Fruit fly (Drosophila melanogaster) whole organism, embryonic: ENCODE measurements around the gene CG14971.

Experiments used
- Ada2b ChIP-seq: fragments of 200-800 bp; sonication (Bioruptor generic); IDR thresholded peaks from 2 replicates; pipeline ENCODE4 v1.3.6; 2022; ENCODE audit warnings: missing biosample characterization, missing genetic modification characterization
- Asciz ChIP-seq: fragments of 200-800 bp; sonication (Bioruptor generic); optimal IDR thresholded peaks from 2 replicates; lab custom pipeline; 2017; ENCODE audit warnings: missing biosample characterization, mild to moderate bottlenecking, missing genetic modification characterization, missing genetic modification reagents
- CG10321 ChIP-seq: fragments of 200-800 bp; sonication (Bioruptor generic); IDR thresholded peaks from 2 replicates; pipeline ENCODE4 v1.3.6; 2022; ENCODE audit warnings: missing biosample characterization, missing genetic modification characterization
- CG10565 ChIP-seq: fragments of 200-800 bp; sonication (Bioruptor generic); optimal IDR thresholded peaks from 3 replicates; lab custom pipeline; 2016; ENCODE audit warnings: missing biosample characterization, mild to moderate bottlenecking, missing genetic modification characterization
- CG10654 ChIP-seq: fragments of 200-800 bp; sonication (Bioruptor generic); optimal IDR thresholded peaks from 2 replicates; lab custom pipeline; 2016; ENCODE audit warnings: missing biosample characterization, missing genetic modification characterization
- CG11723 ChIP-seq: fragments of 200-800 bp; sonication (Bioruptor generic); optimal IDR thresholded peaks from 2 replicates; lab custom pipeline; 2017; ENCODE audit warnings: missing biosample characterization, mild to moderate bottlenecking, missing genetic modification characterization
- CG13287 ChIP-seq: fragments of 200-800 bp; sonication (Bioruptor generic); IDR thresholded peaks from 2 replicates; pipeline ENCODE4 v1.3.6; 2022; ENCODE audit warnings: missing biosample characterization, missing genetic modification characterization; ENCODE audit not compliant: partially characterized antibody
- CG15601 ChIP-seq: fragments of 200-800 bp; sonication (Bioruptor generic); optimal IDR thresholded peaks from 3 replicates; lab custom pipeline; 2019; ENCODE audit warnings: missing biosample characterization, mild to moderate bottlenecking, missing genetic modification characterization, moderate library complexity
- CG16815 ChIP-seq: fragments of 200-800 bp; sonication (Bioruptor generic); optimal IDR thresholded peaks from 3 replicates; lab custom pipeline; 2017; ENCODE audit warnings: missing biosample characterization, mild to moderate bottlenecking, missing genetic modification characterization
- CG16863 ChIP-seq: fragments of 200-800 bp; sonication (Bioruptor generic); optimal IDR thresholded peaks from 3 replicates; lab custom pipeline; 2016; ENCODE audit warnings: missing biosample characterization, missing genetic modification characterization
- CG17912 ChIP-seq: fragments of 200-800 bp; sonication (Bioruptor generic); optimal IDR thresholded peaks from 2 replicates; lab custom pipeline; 2018; ENCODE audit warnings: missing biosample characterization, mild to moderate bottlenecking, missing genetic modification characterization
- CG2199 ChIP-seq: fragments of 200-800 bp; sonication (Bioruptor generic); IDR thresholded peaks from 3 replicates; pipeline ENCODE4 v1.3.6; 2022; ENCODE audit warnings: missing biosample characterization, missing genetic modification characterization
- CG43689 ChIP-seq: fragments of 200-800 bp; sonication (Bioruptor generic); IDR thresholded peaks from 2 replicates; pipeline ENCODE4 v1.3.6; 2022; ENCODE audit warnings: missing biosample characterization, missing genetic modification characterization
- CG5245 ChIP-seq: fragments of 200-800 bp; sonication (Bioruptor generic); optimal IDR thresholded peaks from 3 replicates; lab custom pipeline; 2016; ENCODE audit warnings: missing biosample characterization, missing genetic modification characterization
- CG6813 ChIP-seq: fragments of 200-800 bp; sonication (Bioruptor generic); optimal IDR thresholded peaks from 2 replicates; lab custom pipeline; 2017; ENCODE audit warnings: missing biosample characterization, missing genetic modification characterization, mild to moderate bottlenecking, moderate library complexity, missing genetic modification reagents
- CG7271 ChIP-seq: fragments of 200-800 bp; sonication (Bioruptor generic); optimal IDR thresholded peaks from 2 replicates; lab custom pipeline; 2018; ENCODE audit warnings: missing biosample characterization, mild to moderate bottlenecking, missing genetic modification characterization, moderate library complexity
- CG8281 ChIP-seq: fragments of 200-800 bp; sonication (Bioruptor generic); optimal IDR thresholded peaks from 2 replicates; lab custom pipeline; 2018; ENCODE audit warnings: missing biosample characterization, mild to moderate bottlenecking, missing genetic modification characterization, moderate library complexity
- CG9797 ChIP-seq: fragments of 200-800 bp; sonication (Bioruptor generic); optimal IDR thresholded peaks from 3 replicates; lab custom pipeline; 2018; ENCODE audit warnings: missing biosample characterization, mild to moderate bottlenecking, missing genetic modification characterization
- Camta ChIP-seq: fragments of 200-800 bp; sonication (Bioruptor generic); optimal IDR thresholded peaks from 2 replicates; lab custom pipeline; 2016; ENCODE audit warnings: missing biosample characterization, missing genetic modification characterization
- CrebB ChIP-seq: fragments of 200-800 bp; sonication (Bioruptor generic); optimal IDR thresholded peaks from 3 replicates; lab custom pipeline; 2018; ENCODE audit warnings: missing biosample characterization, mild to moderate bottlenecking, missing genetic modification characterization
- HLH4C ChIP-seq: fragments of 200-800 bp; sonication (Bioruptor generic); IDR thresholded peaks from 3 replicates; pipeline ENCODE4 v1.3.6; 2022; ENCODE audit warnings: missing biosample characterization, missing genetic modification characterization; ENCODE audit not compliant: partially characterized antibody
- Hmr ChIP-seq: fragments of 200-800 bp; sonication (Bioruptor generic); optimal IDR thresholded peaks from 3 replicates; lab custom pipeline; 2017; ENCODE audit warnings: mild to moderate bottlenecking, missing biosample characterization, missing genetic modification reagents, missing genetic modification characterization
- Hr3 ChIP-seq: fragments of 200-800 bp; sonication (Bioruptor generic); optimal IDR thresholded peaks from 3 replicates; lab custom pipeline; 2016; ENCODE audit warnings: missing biosample characterization, missing genetic modification characterization
- MBD-R2 ChIP-seq: fragments of 200-800 bp; sonication (Bioruptor generic); IDR thresholded peaks from 2 replicates; pipeline ENCODE4 v1.3.6; 2022; ENCODE audit warnings: missing biosample characterization, missing genetic modification characterization
- Myb ChIP-seq: fragments of 200-800 bp; sonication (Bioruptor generic); optimal IDR thresholded peaks from 2 replicates; lab custom pipeline; 2016; ENCODE audit warnings: missing biosample characterization, missing genetic modification characterization
- NK7.1 ChIP-seq: fragments of 200-800 bp; sonication (Bioruptor generic); optimal IDR thresholded peaks from 3 replicates; lab custom pipeline; 2016; ENCODE audit warnings: missing biosample characterization, missing genetic modification characterization
- Poxn ChIP-seq: fragments of 200-800 bp; sonication (Bioruptor generic); IDR thresholded peaks from 2 replicates; pipeline ENCODE4 v1.3.6; 2022; ENCODE audit warnings: missing biosample characterization, missing genetic modification characterization
- Sox100B ChIP-seq: fragments of 200-800 bp; sonication (Bioruptor generic); optimal IDR thresholded peaks from 3 replicates; lab custom pipeline; 2018; ENCODE audit warnings: missing biosample characterization, mild to moderate bottlenecking, missing genetic modification characterization
- bab2 ChIP-seq: fragments of 200-800 bp; sonication (Bioruptor generic); optimal IDR thresholded peaks from 2 replicates; lab custom pipeline; 2016; ENCODE audit warnings: missing biosample characterization, missing genetic modification characterization
- cwo ChIP-seq: fragments of 200-800 bp; sonication (Bioruptor generic); optimal IDR thresholded peaks from 3 replicates; lab custom pipeline; 2017; ENCODE audit warnings: missing biosample characterization, missing genetic modification characterization, mild to moderate bottlenecking, moderate library complexity, missing genetic modification reagents
- dati ChIP-seq: fragments of 200-800 bp; sonication (Bioruptor generic); IDR thresholded peaks from 2 replicates; pipeline ENCODE4 v1.3.6; 2022; ENCODE audit warnings: missing biosample characterization, missing genetic modification characterization
- fd102C ChIP-seq: fragments of 200-800 bp; sonication (Bioruptor generic); optimal IDR thresholded peaks from 2 replicates; lab custom pipeline; 2018; ENCODE audit warnings: missing biosample characterization, mild to moderate bottlenecking, missing genetic modification characterization, moderate library complexity
- fd96Cb ChIP-seq: fragments of 200-800 bp; sonication (Bioruptor generic); optimal IDR thresholded peaks from 2 replicates; lab custom pipeline; 2018; ENCODE audit warnings: missing biosample characterization, mild to moderate bottlenecking, missing genetic modification characterization, moderate library complexity
- gfzf ChIP-seq: fragments of 200-800 bp; sonication (Bioruptor generic); optimal IDR thresholded peaks from 2 replicates; lab custom pipeline; 2016; ENCODE audit warnings: missing biosample characterization, mild to moderate bottlenecking, missing genetic modification characterization, moderate library complexity
- hkb ChIP-seq, 2 experiments: fragments of 200-800 bp in 1 of 2; fragments of >200 bp in 1 of 2; sonication (Bioruptor generic) in 1 of 2; IDR thresholded peaks in 1 of 2; optimal IDR thresholded peaks in 1 of 2; 2 replicates each; pipeline versions ENCODE4 v1.3.6 to Lab custom; 2017 to 2022; ENCODE audit warnings: missing biosample characterization in 1 of 2, missing genetic modification characterization in 1 of 2
- lbe ChIP-seq: fragments of 200-800 bp; sonication (Bioruptor generic); optimal IDR thresholded peaks from 2 replicates; lab custom pipeline; 2016; ENCODE audit warnings: missing biosample characterization, mild to moderate bottlenecking, missing genetic modification characterization
- oc ChIP-seq: fragments of 200-800 bp; sonication (Bioruptor generic); optimal IDR thresholded peaks from 2 replicates; lab custom pipeline; 2018; ENCODE audit warnings: missing biosample characterization, mild to moderate bottlenecking, missing genetic modification characterization, moderate library complexity
- pb ChIP-seq: fragments of 200-800 bp; sonication (Bioruptor generic); optimal IDR thresholded peaks from 3 replicates; lab custom pipeline; 2016; ENCODE audit warnings: missing biosample characterization, missing genetic modification characterization
- pnt ChIP-seq: fragments of 200-800 bp; sonication (Bioruptor generic); optimal IDR thresholded peaks from 3 replicates; lab custom pipeline; 2016; ENCODE audit warnings: missing biosample characterization, missing genetic modification characterization
- prd ChIP-seq, 3 experiments: fragments of >200 bp in 2 of 3; fragments of 200-800 bp in 1 of 3; sonication (Bioruptor generic) in 1 of 3; optimal IDR thresholded peaks in 2 of 3; IDR thresholded peaks in 1 of 3; 2 replicates in 2 of 3; 3 replicates in 1 of 3; pipeline versions ENCODE4 v1.3.6 to Lab custom; 2017 to 2022; ENCODE audit warnings: missing biosample characterization in 1 of 3, missing genetic modification characterization in 1 of 3
- pum ChIP-seq: fragments of 200-800 bp; sonication (Bioruptor generic); optimal IDR thresholded peaks from 2 replicates; lab custom pipeline; 2016; ENCODE audit warnings: missing biosample characterization, missing genetic modification characterization
- repo ChIP-seq: fragments of 200-800 bp; sonication (Bioruptor generic); optimal IDR thresholded peaks from 2 replicates; lab custom pipeline; 2016; ENCODE audit warnings: missing biosample characterization, missing genetic modification characterization
- tin ChIP-seq: fragments of 200-800 bp; sonication (Bioruptor generic); optimal IDR thresholded peaks from 3 replicates; lab custom pipeline; 2016; ENCODE audit warnings: missing biosample characterization, missing genetic modification characterization

CG14971 gene

DNA sequence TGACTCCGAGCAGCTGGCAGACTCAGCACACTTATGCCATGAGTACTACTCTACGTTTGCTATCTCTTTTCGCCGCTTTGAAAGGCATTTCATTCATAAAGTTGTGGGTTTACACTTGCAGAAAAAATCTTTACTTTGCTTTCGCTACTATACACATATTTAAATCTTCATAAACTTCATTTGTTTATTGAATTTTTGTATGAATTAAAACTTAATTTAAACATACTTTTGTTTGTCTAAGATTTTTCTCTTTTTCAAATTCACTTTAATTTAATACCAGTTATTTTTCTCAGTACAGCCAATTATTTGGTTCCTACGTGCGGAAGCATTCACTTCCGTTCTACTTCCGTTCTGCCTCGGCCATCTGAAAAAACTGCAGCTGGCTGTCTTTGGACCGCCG is 32.6 kb downstream of the CG14971 start (continued):
- TF ChIP-seq CG8281 (tag; lab: Kevin White, UChicago), result peak; percentile 1
- 0 out of 2 replicates have a peak, but pooled peaks have one; percentile 12 for TF ChIP-seq CG10321
- TF ChIP-seq hkb (optimal IDR thresholded peaks at IDR 0.05; lab: Kevin White, UChicago), result no peak
- peak; percentile 67 for TF ChIP-seq hkb (GFP tag; IDR thresholded peaks at IDR 0.05; lab: Robert Waterston, UW)
- no peak for TF ChIP-seq Poxn (GFP tag; lab: Robert Waterston, UW)
- TF ChIP-seq fd102C (GFP tag; lab: Kevin White, UChicago), result peak; percentile 52
- TF ChIP-seq bab2 (GFP tag; lab: Kevin White, UChicago), result peak; percentile 30
- peak; percentile 11; the same call in 1 of the 2 replicates for TF ChIP-seq MBD-R2 (GFP tag; lab: Robert Waterston, UW)
- TF ChIP-seq Asciz (GFP tag; lab: Kevin White, UChicago), result peak; percentile 49
- no peak for TF ChIP-seq CG17912 (GFP tag; lab: Kevin White, UChicago)
- no peak for TF ChIP-seq prd (optimal IDR thresholded peaks at IDR 0.05; lab: Kevin White, UChicago)
- peak; percentile 84 for TF ChIP-seq prd (GFP tag; IDR thresholded peaks at IDR 0.05; lab: Robert Waterston, UW)
- TF ChIP-seq NK7.1 (GFP tag; lab: Kevin White, UChicago), result peak; percentile 17
- TF ChIP-seq CG16863, result peak; percentile 60
- peak; percentile 55 for TF ChIP-seq pum
- no peak for TF ChIP-seq HLH4C (GFP tag; lab: Robert Waterston, UW)
- no peak for TF ChIP-seq CG2199 (GFP tag; lab: Robert Waterston, UW)
- TF ChIP-seq Ada2b (GFP tag; lab: Robert Waterston, UW), result peak; percentile 54
- peak; percentile 63 for TF ChIP-seq fd96Cb (tag; lab: Kevin White, UChicago)
- peak; percentile 18 for TF ChIP-seq CG11723 (GFP tag; lab: Kevin White, UChicago)
- TF ChIP-seq gfzf (GFP tag; lab: Kevin White, UChicago), result no peak
- TF ChIP-seq CG10565 (GFP tag; lab: Kevin White, UChicago), result no peak
- peak; percentile 44 for TF ChIP-seq CG10654 (GFP tag; lab: Kevin White, UChicago)
- no peak for TF ChIP-seq repo (GFP tag; lab: Kevin White, UChicago)
- peak; percentile 58 for TF ChIP-seq Camta (GFP tag; lab: Kevin White, UChicago)
- TF ChIP-seq CrebB (tag; lab: Kevin White, UChicago), result peak; percentile 10
- TF ChIP-seq CG13287 (GFP tag; lab: Robert Waterston, UW), result no peak
- TF ChIP-seq CG7271 (tag; lab: Kevin White, UChicago), result peak; percentile 77
- TF ChIP-seq oc (tag; lab: Kevin White, UChicago), result peak; percentile 77
- no peak for TF ChIP-seq lbe (GFP tag; lab: Kevin White, UChicago)
- TF ChIP-seq CG9797 (GFP tag; lab: Kevin White, UChicago), result no peak
- peak; percentile 32 for TF ChIP-seq CG6813
- peak; percentile 27 for TF ChIP-seq pnt (GFP tag; lab: Kevin White, UChicago)
- no peak for TF ChIP-seq pb (GFP tag; lab: Kevin White, UChicago)
- no peak for TF ChIP-seq dati
- TF ChIP-seq cwo (GFP tag; lab: Kevin White, UChicago), result peak; percentile 49
- TF ChIP-seq tin (GFP tag; lab: Kevin White, UChicago), result peak; percentile 68
- peak; percentile 69 for TF ChIP-seq CG5245 (GFP tag; lab: Kevin White, UChicago)
- TF ChIP-seq CG16815 (GFP tag; lab: Kevin White, UChicago), result peak; percentile 57
- TF ChIP-seq Myb, result peak; percentile 10
- peak; percentile 50 for TF ChIP-seq Hr3 (GFP tag; lab: Kevin White, UChicago)
- TF ChIP-seq Sox100B (GFP tag; lab: Kevin White, UChicago), result peak; percentile 73
- TF ChIP-seq Hmr, result peak; percentile 62
- peak; percentile 72 for TF ChIP-seq CG15601
- no peak for TF ChIP-seq CG43689 (GFP tag; lab: Robert Waterston, UW)
- TF ChIP-seq, all 482 proteins: peak for 254
